Worm (Caenorhabditis elegans): ENCODE results near the gene K01G12.22.

- TF ChIP-seq ZK546.5 (tag; optimal IDR thresholded peaks at IDR 0.05): no peak
- no peak for TF ChIP-seq nhr-12 (tag; optimal IDR thresholded peaks at IDR 0.05)
- TF ChIP-seq pha-4 (tag; optimal IDR thresholded peaks at IDR 0.05): no peak
- TF ChIP-seq ceh-82 (tag; optimal IDR thresholded peaks at IDR 0.05): no peak
- TF ChIP-seq mml-1 (tag; optimal IDR thresholded peaks at IDR 0.05): no peak
- no peak for TF ChIP-seq zag-1 (tag; optimal IDR thresholded peaks at IDR 0.05)
Observed at ce11 chrIV:14224912-14225311, 32.9 kb downstream of the K01G12.22 start.
